Fruit fly (Drosophila melanogaster) whole organism, embryonic: ENCODE measurements around the gene CG12112.
A peak's percentile ranks its signal among the peaks of the same experiment; 100 is the strongest.

Experiments used
- BEAF-32 ChIP-seq: fragments of 200-800 bp; sonication (Bioruptor generic); optimal IDR thresholded peaks from 3 replicates; lab custom pipeline; 2017; ENCODE audit warnings: missing biosample characterization, missing genetic modification characterization, mild to moderate bottlenecking, moderate library complexity, missing genetic modification reagents
- CG10654 ChIP-seq: fragments of 200-800 bp; sonication (Bioruptor generic); optimal IDR thresholded peaks from 2 replicates; lab custom pipeline; 2016; ENCODE audit warnings: missing biosample characterization, missing genetic modification characterization
- CG11696 ChIP-seq: fragments of 200-800 bp; sonication (Bioruptor generic); IDR thresholded peaks from 2 replicates; pipeline ENCODE4 v1.3.6; 2022; ENCODE audit warnings: missing biosample characterization, missing genetic modification characterization
- CG12236 ChIP-seq: fragments of 200-800 bp; sonication (Bioruptor generic); optimal IDR thresholded peaks from 2 replicates; lab custom pipeline; 2016; ENCODE audit warnings: missing biosample characterization, missing genetic modification characterization
- CG13775 ChIP-seq: fragments of 200-800 bp; sonication (Bioruptor generic); optimal IDR thresholded peaks from 3 replicates; lab custom pipeline; 2017; ENCODE audit warnings: missing biosample characterization, mild to moderate bottlenecking, missing genetic modification characterization
- CG1647 ChIP-seq: fragments of 200-800 bp; sonication (Bioruptor generic); optimal IDR thresholded peaks from 3 replicates; lab custom pipeline; 2016; ENCODE audit warnings: missing biosample characterization, missing genetic modification characterization
- CG18262 ChIP-seq: fragments of 200-800 bp; optimal IDR thresholded peaks from 3 replicates; lab custom pipeline; 2019; ENCODE audit warnings: missing biosample characterization, mild to moderate bottlenecking, missing genetic modification characterization, moderate library complexity
- CG18476 ChIP-seq: fragments of 200-800 bp; sonication (Bioruptor generic); optimal IDR thresholded peaks from 2 replicates; lab custom pipeline; 2016; ENCODE audit warnings: missing biosample characterization, mild to moderate bottlenecking, missing genetic modification characterization
- CG2202 ChIP-seq: fragments of 200-800 bp; sonication (Bioruptor generic); optimal IDR thresholded peaks from 2 replicates; lab custom pipeline; 2018; ENCODE audit warnings: missing biosample characterization, mild to moderate bottlenecking, missing genetic modification characterization
- CG30403 ChIP-seq: fragments of 200-800 bp; sonication (Bioruptor generic); optimal IDR thresholded peaks from 3 replicates; lab custom pipeline; 2016; ENCODE audit warnings: missing biosample characterization, missing genetic modification characterization
- CG30431 ChIP-seq: fragments of 200-800 bp; sonication (Bioruptor generic); optimal IDR thresholded peaks from 2 replicates; lab custom pipeline; 2017; ENCODE audit warnings: missing biosample characterization, missing genetic modification characterization
- CG4617 ChIP-seq: fragments of 200-800 bp; sonication (Bioruptor generic); optimal IDR thresholded peaks from 3 replicates; lab custom pipeline; 2016; ENCODE audit warnings: missing biosample characterization, missing genetic modification characterization, borderline replicate concordance
- CG7928 ChIP-seq: fragments of 200-800 bp; sonication (Bioruptor generic); optimal IDR thresholded peaks from 2 replicates; lab custom pipeline; 2017; ENCODE audit warnings: missing biosample characterization, mild to moderate bottlenecking, missing genetic modification characterization
- CG8089 ChIP-seq: fragments of 200-800 bp; sonication (Bioruptor generic); optimal IDR thresholded peaks from 3 replicates; lab custom pipeline; 2016; ENCODE audit warnings: missing biosample characterization, missing genetic modification characterization
- CG8281 ChIP-seq: fragments of 200-800 bp; sonication (Bioruptor generic); optimal IDR thresholded peaks from 2 replicates; lab custom pipeline; 2018; ENCODE audit warnings: missing biosample characterization, mild to moderate bottlenecking, missing genetic modification characterization, moderate library complexity
- CG9437 ChIP-seq: fragments of 200-800 bp; sonication (Bioruptor generic); optimal IDR thresholded peaks from 2 replicates; lab custom pipeline; 2018; ENCODE audit warnings: missing biosample characterization, mild to moderate bottlenecking, missing genetic modification characterization
- CTCF ChIP-seq: fragments of 200-800 bp; sonication (Bioruptor generic); optimal IDR thresholded peaks from 2 replicates; lab custom pipeline; 2017; ENCODE audit warnings: missing biosample characterization, mild to moderate bottlenecking, missing genetic modification characterization, moderate library complexity
- CkIIα-i1 ChIP-seq: fragments of 200-800 bp; sonication (Bioruptor generic); IDR thresholded peaks from 2 replicates; pipeline ENCODE4 v1.3.6; 2022; ENCODE audit warnings: missing biosample characterization, missing genetic modification characterization
- Dll ChIP-seq: fragments of 200-800 bp; sonication (Bioruptor generic); IDR thresholded peaks from 4 replicates; pipeline ENCODE4 v1.3.6; 2022; ENCODE audit warnings: missing biosample characterization, missing genetic modification characterization; ENCODE audit not compliant: partially characterized antibody
- Ets97D ChIP-seq: fragments of 200-800 bp; sonication (Bioruptor generic); optimal IDR thresholded peaks from 3 replicates; lab custom pipeline; 2016; ENCODE audit warnings: missing biosample characterization, missing genetic modification characterization
- Gug ChIP-seq: fragments of 200-800 bp; sonication (Bioruptor generic); IDR thresholded peaks from 4 replicates; pipeline ENCODE4 v1.3.6; 2022; ENCODE audit warnings: missing biosample characterization, missing genetic modification characterization
- HmgZ ChIP-seq: fragments of 200-800 bp; sonication (Bioruptor generic); optimal IDR thresholded peaks from 2 replicates; lab custom pipeline; 2018; ENCODE audit warnings: missing biosample characterization, mild to moderate bottlenecking, missing genetic modification characterization
- Hmx ChIP-seq: fragments of 200-800 bp; sonication (Bioruptor generic); optimal IDR thresholded peaks from 2 replicates; lab custom pipeline; 2016; ENCODE audit warnings: missing biosample characterization, missing genetic modification characterization
- Jarid2 ChIP-seq: fragments of 200-800 bp; sonication (Bioruptor generic); optimal IDR thresholded peaks from 3 replicates; lab custom pipeline; 2017; ENCODE audit warnings: mild to moderate bottlenecking, missing biosample characterization, missing genetic modification reagents, missing genetic modification characterization
- Lhr ChIP-seq: fragments of 200-800 bp; sonication (Bioruptor generic); optimal IDR thresholded peaks from 3 replicates; lab custom pipeline; 2017; ENCODE audit warnings: mild to moderate bottlenecking, missing biosample characterization, missing genetic modification reagents, missing genetic modification characterization
- Lpt ChIP-seq: fragments of >200 bp; optimal IDR thresholded peaks from 2 replicates; lab custom pipeline; 2018; ENCODE audit warnings: missing biosample characterization, missing genetic modification characterization
- Oli ChIP-seq: fragments of 200-800 bp; sonication (Bioruptor generic); optimal IDR thresholded peaks from 2 replicates; lab custom pipeline; 2018; ENCODE audit warnings: missing biosample characterization, mild to moderate bottlenecking, missing genetic modification characterization, moderate library complexity
- Stat92E ChIP-seq, 3 experiments: fragments of >200 bp in 2 of 3; fragments of 200-800 bp in 1 of 3; sonication (Bioruptor generic) in 1 of 3; optimal IDR thresholded peaks; 2 replicates each; lab custom pipeline; 2017 to 2019; ENCODE audit warnings: missing biosample characterization in 3 of 3, missing genetic modification characterization in 3 of 3, mild to moderate bottlenecking in 1 of 3, moderate library complexity in 1 of 3
- ap ChIP-seq: fragments of 200-800 bp; sonication (Bioruptor generic); IDR thresholded peaks from 2 replicates; pipeline ENCODE4 v1.3.6; 2022; ENCODE audit warnings: missing biosample characterization, missing genetic modification characterization
- bcd ChIP-seq: fragments of 200-800 bp; sonication (Bioruptor generic); optimal IDR thresholded peaks from 2 replicates; lab custom pipeline; 2017; ENCODE audit warnings: missing biosample characterization, mild to moderate bottlenecking, missing genetic modification characterization
- btn ChIP-seq: fragments of 200-800 bp; sonication (Bioruptor generic); optimal IDR thresholded peaks from 2 replicates; lab custom pipeline; 2016; ENCODE audit warnings: missing biosample characterization, missing genetic modification characterization
- cato ChIP-seq: fragments of 200-800 bp; sonication (Bioruptor generic); optimal IDR thresholded peaks from 2 replicates; lab custom pipeline; 2016; ENCODE audit warnings: missing biosample characterization, missing genetic modification characterization, borderline replicate concordance
- dati ChIP-seq: fragments of 200-800 bp; sonication (Bioruptor generic); IDR thresholded peaks from 2 replicates; pipeline ENCODE4 v1.3.6; 2022; ENCODE audit warnings: missing biosample characterization, missing genetic modification characterization
- fd96Cb ChIP-seq: fragments of 200-800 bp; sonication (Bioruptor generic); optimal IDR thresholded peaks from 2 replicates; lab custom pipeline; 2018; ENCODE audit warnings: missing biosample characterization, mild to moderate bottlenecking, missing genetic modification characterization, moderate library complexity
- gce ChIP-seq: fragments of 200-800 bp; sonication (Bioruptor generic); IDR thresholded peaks from 3 replicates; pipeline ENCODE4 v1.3.6; 2022; ENCODE audit warnings: missing biosample characterization, missing genetic modification characterization
- hbn ChIP-seq: fragments of 200-800 bp; sonication (Bioruptor generic); IDR thresholded peaks from 2 replicates; pipeline ENCODE4 v1.3.6; 2022; ENCODE audit warnings: missing biosample characterization, missing genetic modification characterization; ENCODE audit not compliant: partially characterized antibody
- hkb ChIP-seq, 2 experiments: fragments of 200-800 bp in 1 of 2; fragments of >200 bp in 1 of 2; sonication (Bioruptor generic) in 1 of 2; IDR thresholded peaks in 1 of 2; optimal IDR thresholded peaks in 1 of 2; 2 replicates each; pipeline versions ENCODE4 v1.3.6 to Lab custom; 2017 to 2022; ENCODE audit warnings: missing biosample characterization in 1 of 2, missing genetic modification characterization in 1 of 2
- lmd ChIP-seq: fragments of 200-800 bp; sonication (Bioruptor generic); IDR thresholded peaks from 2 replicates; pipeline ENCODE4 v1.3.6; 2022; ENCODE audit warnings: missing biosample characterization, missing genetic modification characterization
- luna ChIP-seq: fragments of 200-800 bp; sonication (Bioruptor generic); optimal IDR thresholded peaks from 2 replicates; lab custom pipeline; 2016; ENCODE audit warnings: missing biosample characterization, missing genetic modification characterization
- p53 ChIP-seq: fragments of 200-800 bp; sonication (Bioruptor generic); optimal IDR thresholded peaks from 2 replicates; lab custom pipeline; 2016; ENCODE audit warnings: missing biosample characterization, missing genetic modification characterization
- pita ChIP-seq: fragments of 200-800 bp; sonication (Bioruptor generic); optimal IDR thresholded peaks from 2 replicates; lab custom pipeline; 2017; ENCODE audit warnings: missing biosample characterization, mild to moderate bottlenecking, missing genetic modification characterization
- pnt ChIP-seq: fragments of 200-800 bp; sonication (Bioruptor generic); optimal IDR thresholded peaks from 3 replicates; lab custom pipeline; 2016; ENCODE audit warnings: missing biosample characterization, missing genetic modification characterization
- scrt ChIP-seq: fragments of 200-800 bp; sonication (Bioruptor generic); optimal IDR thresholded peaks from 2 replicates; lab custom pipeline; 2018; ENCODE audit warnings: missing biosample characterization, mild to moderate bottlenecking, missing genetic modification characterization, moderate library complexity
- sd ChIP-seq: fragments of 200-800 bp; sonication (Bioruptor generic); optimal IDR thresholded peaks from 3 replicates; lab custom pipeline; 2018; ENCODE audit warnings: missing biosample characterization, mild to moderate bottlenecking, missing genetic modification characterization, moderate library complexity
- slbo ChIP-seq: fragments of 200-800 bp; sonication (Bioruptor generic); IDR thresholded peaks from 2 replicates; pipeline ENCODE4 v1.3.6; 2022; ENCODE audit warnings: missing biosample characterization, missing genetic modification characterization
- sr ChIP-seq: fragments of 200-800 bp; sonication (Bioruptor generic); IDR thresholded peaks from 3 replicates; pipeline ENCODE4 v1.3.6; 2022; ENCODE audit warnings: missing biosample characterization, missing genetic modification characterization
- tap ChIP-seq: fragments of 200-800 bp; optimal IDR thresholded peaks from 3 replicates; lab custom pipeline; 2019; ENCODE audit warnings: missing biosample characterization, mild to moderate bottlenecking, missing genetic modification characterization, moderate library complexity
- tio ChIP-seq: fragments of 200-800 bp; sonication (Bioruptor generic); optimal IDR thresholded peaks from 2 replicates; lab custom pipeline; 2017; ENCODE audit warnings: missing biosample characterization, missing genetic modification characterization, inconsistent platforms
- tll ChIP-seq, 2 experiments: fragments of 200-800 bp in 1 of 2; fragments of >200 bp in 1 of 2; sonication (Bioruptor generic) in 1 of 2; optimal IDR thresholded peaks; 2 replicates each; lab custom pipeline; 2017 to 2019; ENCODE audit warnings: missing biosample characterization in 2 of 2, missing genetic modification characterization in 2 of 2, mild to moderate bottlenecking in 1 of 2, moderate library complexity in 1 of 2
- twi ChIP-seq: fragments of 200-800 bp; optimal IDR thresholded peaks from 2 replicates; lab custom pipeline; 2019; ENCODE audit warnings: missing biosample characterization, mild to moderate bottlenecking, missing genetic modification characterization, moderate library complexity
- vnd ChIP-seq: fragments of 200-800 bp; sonication (Bioruptor generic); IDR thresholded peaks from 3 replicates; pipeline ENCODE4 v1.3.6; 2022; ENCODE audit warnings: missing biosample characterization, missing genetic modification characterization; ENCODE audit not compliant: partially characterized antibody

CG12112 gene

dm6 chrX:8538182-8538581 is 21.8 kb downstream of the CG12112 start (continued):
- TF ChIP-seq CG4617 (no peak), ap (peak; percentile 21; the same call in 1 of the 2 replicates), Lpt (GFP tag; lab: Kevin White, UChicago) (no peak), vnd (GFP tag; lab: Robert Waterston, UW) (no peak), Jarid2 (GFP tag; lab: Kevin White, UChicago) (no peak), pita (no peak), lmd (GFP tag; lab: Robert Waterston, UW) (peak; percentile 42), CG7928 (no peak), dati (GFP tag; lab: Robert Waterston, UW) (no peak), sd (tag; lab: Kevin White, UChicago) (peak; percentile 5), tio (peak; percentile 8), CG12236 (GFP tag; lab: Kevin White, UChicago) (no peak), CG2202 (tag; lab: Kevin White, UChicago) (peak; percentile 22), Dll (GFP tag; lab: Robert Waterston, UW) (no peak), CG18476 (GFP tag; lab: Kevin White, UChicago) (peak; percentile 30), CTCF (GFP tag; lab: Kevin White, UChicago) (no peak), hbn (GFP tag; lab: Robert Waterston, UW) (no peak), CG13775 (GFP tag; lab: Kevin White, UChicago) (peak; percentile 35), slbo (GFP tag; lab: Robert Waterston, UW) (peak; percentile 71), Hmx (no peak), CG11696 (GFP tag; lab: Robert Waterston, UW) (no peak), gce (0 out of 3 replicates have a peak, but pooled peaks have one; percentile 30), tll (GFP tag; optimal IDR thresholded peaks at IDR 0.05; lab: Kevin White, UChicago) (no peak), p53 (GFP tag; lab: Kevin White, UChicago) (no peak), bcd (GFP tag; lab: Kevin White, UChicago) (peak; percentile 38), CG10654 (peak; percentile 34), cato (GFP tag; lab: Kevin White, UChicago) (peak; percentile 24), pnt (GFP tag; lab: Kevin White, UChicago) (peak; percentile 49), HmgZ (peak; percentile 18), Ets97D (GFP tag; lab: Kevin White, UChicago) (no peak), CG18262 (peak; percentile 68), CG8089 (peak; percentile 25), Oli (tag; lab: Kevin White, UChicago) (peak; percentile 63), CkIIα-i1 (GFP tag; lab: Robert Waterston, UW) (no peak), Lhr (no peak), CG30403 (GFP tag; lab: Kevin White, UChicago) (peak; percentile 63), btn (GFP tag; lab: Kevin White, UChicago) (no peak), twi (tag; lab: Kevin White, UChicago) (peak; percentile 27), scrt (GFP tag; lab: Kevin White, UChicago) (peak; percentile 33), Gug (GFP tag; lab: Robert Waterston, UW) (no peak), BEAF-32 (no peak), CG1647 (GFP tag; lab: Kevin White, UChicago) (no peak), CG8281 (tag; lab: Kevin White, UChicago) (peak; percentile 39), luna (GFP tag; lab: Kevin White, UChicago) (no peak), tap (peak; percentile 70), fd96Cb (peak; percentile 70), hkb (optimal IDR thresholded peaks at IDR 0.05; lab: Kevin White, UChicago) (no peak), hkb (GFP tag; IDR thresholded peaks at IDR 0.05; lab: Robert Waterston, UW) (peak; percentile 77), Stat92E (GFP tag; optimal IDR thresholded peaks at IDR 0.05; lab: Kevin White, UChicago) (no peak), CG30431 (no peak), sr (GFP tag; lab: Robert Waterston, UW) (no peak), CG9437 (GFP tag; lab: Kevin White, UChicago) (peak; percentile 43)
